Worm (Caenorhabditis elegans) whole organism, early embryonic: ENCODE data around the gene phy-3.
A peak's percentile ranks its signal among the peaks of the same experiment; 100 is the strongest.

Source experiments
- B0310.2 ChIP-seq: sonication (generic microtip); optimal IDR thresholded peaks from 2 replicates; lab custom pipeline; 2016; ENCODE audit warnings: mild to moderate bottlenecking, missing genetic modification characterization, missing compliant biosample characterization
- F13C5.2 ChIP-seq: sonication (generic microtip); optimal IDR thresholded peaks from 2 replicates; lab custom pipeline; 2017; ENCODE audit warnings: mild to moderate bottlenecking, missing genetic modification characterization, inconsistent platforms, missing compliant biosample characterization
- aly-1 ChIP-seq: sonication (generic microtip); optimal IDR thresholded peaks from 2 replicates; lab custom pipeline; 2016; ENCODE audit warnings: missing genetic modification characterization, missing compliant biosample characterization
- ama-1 ChIP-seq: fragments of 150-350 bp; optimal IDR thresholded peaks from 2 replicates; lab custom pipeline; 2014
- ceh-13 ChIP-seq: fragments of 200-800 bp; sonication (Bioruptor generic); optimal IDR thresholded peaks from 2 replicates; lab custom pipeline; 2018; ENCODE audit warnings: mild to moderate bottlenecking, missing genetic modification characterization, missing compliant biosample characterization
- ceh-36 ChIP-seq: sonication (generic microtip); optimal IDR thresholded peaks from 2 replicates; lab custom pipeline; 2016; ENCODE audit warnings: missing genetic modification characterization, inconsistent platforms, missing compliant biosample characterization
- ets-7 ChIP-seq: sonication (generic microtip); optimal IDR thresholded peaks from 2 replicates; lab custom pipeline; 2016; ENCODE audit warnings: missing genotype, missing genetic modification characterization, missing compliant biosample characterization
- flt-1 ChIP-seq: fragments of 200-800 bp; sonication (Bioruptor generic); IDR thresholded peaks from 2 replicates; pipeline ENCODE4 v1.3.6; 2022; ENCODE audit warnings: missing genetic modification characterization, missing compliant biosample characterization
- hmbx-1 ChIP-seq: sonication (generic microtip); optimal IDR thresholded peaks from 2 replicates; lab custom pipeline; 2016; ENCODE audit warnings: mild to moderate bottlenecking, missing genetic modification characterization, missing compliant biosample characterization
- hmg-4 ChIP-seq: fragments of 200-800 bp; sonication (Bioruptor generic); optimal IDR thresholded peaks from 2 replicates; lab custom pipeline; 2018; ENCODE audit warnings: mild to moderate bottlenecking, missing genetic modification characterization, missing compliant biosample characterization
- hnd-1 ChIP-seq: sonication (generic microtip); optimal IDR thresholded peaks from 2 replicates; lab custom pipeline; 2016; ENCODE audit warnings: missing genetic modification characterization, missing compliant biosample characterization
- pes-1 ChIP-seq: fragments of 200-800 bp; sonication (Bioruptor generic); IDR thresholded peaks from 2 replicates; pipeline ENCODE4 v1.3.6; 2022; ENCODE audit warnings: missing genetic modification reagents, missing genetic modification characterization, missing compliant biosample characterization
- scrt-1 ChIP-seq: fragments of 200-800 bp; sonication (Bioruptor generic); IDR thresholded peaks from 2 replicates; pipeline ENCODE4 v1.3.6; 2022; ENCODE audit warnings: missing genetic modification characterization, missing compliant biosample characterization
- sea-1 ChIP-seq: fragments of 200-800 bp; sonication (Bioruptor generic); conservative IDR thresholded peaks from 2 replicates; pipeline ENCODE4 v1.3.6; 2022; ENCODE audit warnings: missing genetic modification characterization, missing compliant biosample characterization
- tbx-11 ChIP-seq: fragments of 200-800 bp; sonication (Bioruptor generic); IDR thresholded peaks from 2 replicates; pipeline ENCODE4 v1.3.6; 2022; ENCODE audit warnings: missing genetic modification characterization, missing compliant biosample characterization
- tbx-37 ChIP-seq: fragments of 200-800 bp; sonication (Bioruptor generic); conservative IDR thresholded peaks from 2 replicates; pipeline ENCODE4 v1.3.6; 2022; ENCODE audit warnings: missing genetic modification reagents, missing genetic modification characterization, missing compliant biosample characterization
- tra-4 ChIP-seq: sonication (generic microtip); optimal IDR thresholded peaks from 2 replicates; lab custom pipeline; 2017; ENCODE audit warnings: missing genetic modification characterization, missing compliant biosample characterization

phy-3 gene

DNA sequence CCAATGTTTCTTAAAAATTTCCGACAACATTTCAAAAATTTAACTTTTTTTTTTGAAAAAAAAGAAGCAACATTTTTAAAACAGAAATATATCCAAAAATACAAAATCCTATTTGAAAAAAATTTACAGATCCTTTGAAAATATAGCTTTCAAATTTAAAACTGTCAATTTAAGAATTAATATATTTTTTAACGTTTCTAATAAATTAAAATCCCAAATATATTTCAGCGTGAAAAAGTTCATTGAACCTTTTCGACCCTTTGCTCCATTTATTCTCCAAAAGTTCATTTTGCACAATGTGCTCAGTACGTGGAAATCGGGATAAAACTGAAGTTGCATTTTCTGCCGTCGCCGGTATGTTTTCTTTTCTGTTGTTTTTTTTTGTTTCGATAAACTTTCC lies at the start of gene phy-3:
phy-3 (plus strand) TSS at position 301 of the 400 bp plus-strand sequence.
- TF ChIP-seq ceh-36 (tag; lab: Kevin White, UChicago) = no peak

ce11 chrV:16784806-16785205 lies 48.2 kb upstream of the phy-3 start:
- TF ChIP-seq ets-7 = no peak

- TF ChIP-seq pes-1 (no peak), scrt-1 (no peak), tbx-11 (GFP tag; lab: Robert Waterston, UW) (no peak)
Measured at ce11 chrV:16786012-16786411, 47.0 kb upstream of the phy-3 start.

ce11 chrV:16788967-16789366 lies 44.0 kb upstream of the phy-3 start, which contains the start of gene immt-2:
Gene immt-2 (plus strand): TSS chrV:16789267.
- TF ChIP-seq tbx-11 (GFP tag; lab: Robert Waterston, UW) = no peak
- no peak for TF ChIP-seq flt-1 (GFP tag; lab: Robert Waterston, UW)
- TF ChIP-seq hmbx-1 (tag; lab: Kevin White, UChicago) = no peak
- no peak for TF ChIP-seq pes-1
- no peak for TF ChIP-seq scrt-1
- no peak for TF ChIP-seq tbx-37 (GFP tag; lab: Robert Waterston, UW)
- TF ChIP-seq ceh-13 (GFP tag; lab: Kevin White, UChicago) = no peak

ce11 chrV:16792717-16793116 lies 40.2 kb upstream of the phy-3 start:
- TF ChIP-seq B0310.2 (tag; lab: Kevin White, UChicago) = no peak
- TF ChIP-seq ama-1 (lab: Kevin White, UChicago) = no peak
- no peak for TF ChIP-seq hnd-1 (tag; lab: Kevin White, UChicago)
- TF ChIP-seq flt-1 (GFP tag; lab: Robert Waterston, UW) = no peak
- no peak for TF ChIP-seq F13C5.2 (tag; lab: Kevin White, UChicago)
- no peak for TF ChIP-seq hmbx-1 (tag; lab: Kevin White, UChicago)
- no peak for TF ChIP-seq pes-1
- TF ChIP-seq tbx-37 (GFP tag; lab: Robert Waterston, UW) = no peak
- TF ChIP-seq ets-7 = no peak
- no peak for TF ChIP-seq tbx-11 (GFP tag; lab: Robert Waterston, UW)
- TF ChIP-seq hmg-4 (GFP tag; lab: Kevin White, UChicago) = no peak
- TF ChIP-seq sea-1 = no peak

DNA sequence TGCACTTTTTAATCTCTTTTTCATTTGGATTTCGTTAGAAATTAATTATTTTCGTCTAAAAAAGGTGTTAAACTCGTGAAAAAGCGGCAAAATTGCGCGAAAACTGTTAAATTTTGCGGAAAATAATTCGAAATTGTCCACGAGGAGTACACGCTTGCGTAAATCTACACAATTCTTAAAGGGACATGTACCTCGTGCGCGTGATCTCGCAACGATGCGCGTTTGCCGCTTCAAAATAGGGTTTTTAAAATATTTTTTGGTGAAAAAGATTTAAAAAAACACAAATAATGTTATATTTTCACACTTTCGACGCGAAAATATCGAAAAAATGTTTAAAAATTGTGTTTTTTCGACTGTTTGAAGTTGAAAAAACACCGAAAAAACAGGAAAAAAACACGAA lies 39.7 kb upstream of the phy-3 start:
- no peak for TF ChIP-seq pes-1

DNA sequence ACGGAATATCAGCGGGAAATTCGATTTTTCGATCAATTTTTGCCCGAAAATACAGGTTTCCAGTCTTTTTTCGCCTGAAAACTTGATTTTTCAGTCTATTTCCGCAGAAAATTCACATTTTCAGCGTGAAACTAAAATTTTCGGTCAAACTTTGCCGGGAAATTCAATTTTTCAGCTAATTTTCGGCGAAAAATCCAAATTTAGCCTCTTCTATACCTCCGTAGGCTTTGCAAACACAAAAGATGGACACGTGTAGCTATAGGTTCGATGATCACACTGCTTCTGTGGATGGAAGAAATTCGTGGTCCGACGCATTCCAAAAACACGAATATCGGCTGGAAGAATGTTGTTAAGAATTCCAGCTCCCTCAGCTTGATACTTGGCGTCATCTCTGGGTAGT lies 38.9 kb upstream of the phy-3 start:
- TF ChIP-seq aly-1 (no peak), tbx-11 (GFP tag; lab: Robert Waterston, UW) (no peak), hnd-1 (tag; lab: Kevin White, UChicago) (no peak), tra-4 (tag; lab: Kevin White, UChicago) (no peak), hmg-4 (GFP tag; lab: Kevin White, UChicago) (no peak), tbx-37 (GFP tag; lab: Robert Waterston, UW) (no peak), flt-1 (GFP tag; lab: Robert Waterston, UW) (no peak), sea-1 (no peak), scrt-1 (no peak), F13C5.2 (tag; lab: Kevin White, UChicago) (no peak), hmbx-1 (tag; lab: Kevin White, UChicago) (no peak), B0310.2 (tag; lab: Kevin White, UChicago) (no peak), ama-1 (lab: Kevin White, UChicago) (no peak), ceh-36 (tag; lab: Kevin White, UChicago) (no peak), ets-7 (no peak), ceh-13 (GFP tag; lab: Kevin White, UChicago) (no peak), pes-1 (no peak)

DNA sequence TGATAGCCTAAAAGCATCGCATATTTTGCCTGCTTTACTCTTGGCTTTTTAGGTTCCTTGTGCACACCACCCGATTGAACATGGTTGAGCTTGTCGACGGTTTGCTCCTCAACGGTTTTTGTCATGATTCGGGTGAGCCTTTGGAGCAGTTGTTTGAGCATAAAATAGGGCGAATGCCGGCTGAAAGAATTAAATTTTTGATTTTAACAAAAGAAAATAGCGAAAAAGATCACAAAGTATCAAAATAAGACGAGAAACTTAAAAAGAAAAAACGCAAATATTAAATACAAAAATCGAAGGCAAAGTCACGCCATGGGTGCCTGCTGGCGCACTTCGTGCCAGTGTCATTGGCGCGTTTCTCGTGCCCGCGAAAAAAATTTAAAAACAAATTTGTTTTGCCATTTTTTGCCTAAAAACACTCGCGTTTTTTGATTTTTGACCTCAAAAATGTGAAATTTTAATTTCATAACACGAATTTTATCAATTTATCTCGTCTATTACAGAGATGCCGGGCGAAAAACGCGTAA lies 38.1 kb upstream of the phy-3 start, which contains the start of the genes ctps-1 and pus-1:
ctps-1 (plus strand) TSS at position 51 of the 527 bp plus-strand sequence.
pus-1 (minus strand) TSS at position 125 of the 527 bp plus-strand sequence.
- TF ChIP-seq flt-1 (GFP tag; lab: Robert Waterston, UW) (0 out of 2 replicates have a peak, but pooled peaks have one; percentile 18), tbx-37 (GFP tag; lab: Robert Waterston, UW) (no peak), ceh-13 (GFP tag; lab: Kevin White, UChicago) (no peak)

DNA sequence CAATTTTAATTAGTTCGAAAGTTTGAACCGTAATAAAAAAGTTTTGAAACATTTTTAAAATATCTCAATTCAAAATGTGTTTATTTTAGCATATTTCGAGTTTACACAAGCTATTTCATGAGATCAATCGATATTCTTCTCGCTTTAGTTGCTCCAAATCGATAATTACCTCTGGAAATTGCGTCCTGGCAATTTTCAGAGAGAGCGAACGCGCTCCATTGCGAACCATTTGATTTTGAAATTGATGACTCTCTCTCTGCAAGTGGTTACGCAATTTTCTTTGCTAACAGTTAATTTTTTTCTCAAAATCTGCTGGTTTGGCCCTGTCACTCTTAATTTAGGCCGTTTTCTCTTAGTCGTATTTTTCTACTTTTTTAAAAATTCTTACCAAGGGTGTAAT lies 32.5 kb upstream of the phy-3 start:
- no peak for TF ChIP-seq ets-7
- TF ChIP-seq ceh-36 (tag; lab: Kevin White, UChicago) = no peak
- TF ChIP-seq sea-1 = no peak
- no peak for TF ChIP-seq scrt-1
- TF ChIP-seq flt-1 (GFP tag; lab: Robert Waterston, UW) = no peak
- no peak for TF ChIP-seq tra-4 (tag; lab: Kevin White, UChicago)
- TF ChIP-seq hmbx-1 (tag; lab: Kevin White, UChicago) = no peak
- no peak for TF ChIP-seq hmg-4 (GFP tag; lab: Kevin White, UChicago)
- no peak for TF ChIP-seq hnd-1 (tag; lab: Kevin White, UChicago)
- no peak for TF ChIP-seq pes-1
- no peak for TF ChIP-seq ceh-13 (GFP tag; lab: Kevin White, UChicago)
- no peak for TF ChIP-seq aly-1
- no peak for TF ChIP-seq ama-1 (lab: Kevin White, UChicago)
- TF ChIP-seq tbx-37 (GFP tag; lab: Robert Waterston, UW) = no peak
- TF ChIP-seq tbx-11 (GFP tag; lab: Robert Waterston, UW) = no peak
